Fruit fly (Drosophila melanogaster) whole organism, prepupa: ENCODE data around the gene CG8003.

Experiments used
- CG10631 ChIP-seq: fragments of 200-800 bp; sonication (Bioruptor generic); optimal IDR thresholded peaks from 2 replicates; lab custom pipeline; 2016; ENCODE audit warnings: missing biosample characterization, missing genetic modification characterization
- CG11902 ChIP-seq: fragments of 200-800 bp; sonication (Bioruptor generic); optimal IDR thresholded peaks from 3 replicates; lab custom pipeline; 2016; ENCODE audit warnings: missing biosample characterization, missing genetic modification characterization
- CG31627 ChIP-seq: fragments of 200-800 bp; sonication (Bioruptor generic); optimal IDR thresholded peaks from 3 replicates; lab custom pipeline; 2016; ENCODE audit warnings: missing biosample characterization, missing genetic modification characterization
- CG32006 ChIP-seq: fragments of 200-800 bp; sonication (Bioruptor generic); optimal IDR thresholded peaks from 3 replicates; lab custom pipeline; 2017; ENCODE audit warnings: missing biosample characterization, mild to moderate bottlenecking, missing genetic modification characterization
- CG4318 ChIP-seq: fragments of 200-800 bp; sonication (Bioruptor generic); optimal IDR thresholded peaks from 3 replicates; lab custom pipeline; 2017; ENCODE audit warnings: missing biosample characterization, mild to moderate bottlenecking, missing genetic modification characterization
- CG7368 ChIP-seq: fragments of 200-800 bp; sonication (Bioruptor generic); optimal IDR thresholded peaks from 3 replicates; lab custom pipeline; 2016; ENCODE audit warnings: missing biosample characterization, missing genetic modification characterization
- CG8319 ChIP-seq: fragments of 200-800 bp; sonication (Bioruptor generic); optimal IDR thresholded peaks from 3 replicates; lab custom pipeline; 2016; ENCODE audit warnings: missing biosample characterization, missing genetic modification characterization
- Eip78C ChIP-seq: fragments of 200-800 bp; sonication (Bioruptor generic); peaks from one replicate; lab custom pipeline; 2016; ENCODE audit warnings: missing biosample characterization, missing genetic modification characterization
- Ets96B ChIP-seq: fragments of 200-800 bp; optimal IDR thresholded peaks from 2 replicates; lab custom pipeline; 2019; ENCODE audit warnings: missing biosample characterization, mild to moderate bottlenecking, missing genetic modification characterization, moderate library complexity
- Gug ChIP-seq: fragments of 200-800 bp; sonication (Bioruptor generic); IDR thresholded peaks from 2 replicates; pipeline ENCODE4 v1.3.6; 2022; ENCODE audit warnings: missing biosample characterization, missing genetic modification characterization
- Hr38 ChIP-seq: sonication (Bioruptor generic); optimal IDR thresholded peaks from 2 replicates; lab custom pipeline; 2016; ENCODE audit warnings: missing biosample characterization, missing genetic modification characterization
- Met ChIP-seq: fragments of 200-800 bp; sonication (Bioruptor generic); optimal IDR thresholded peaks from 3 replicates; lab custom pipeline; 2016; ENCODE audit warnings: missing biosample characterization, missing genetic modification characterization
- Smox ChIP-seq: fragments of 200-800 bp; sonication (Bioruptor generic); optimal IDR thresholded peaks from 3 replicates; lab custom pipeline; 2016; ENCODE audit warnings: missing biosample characterization, missing genetic modification characterization
- Sox15 ChIP-seq: fragments of 200-800 bp; sonication (Bioruptor generic); optimal IDR thresholded peaks from 3 replicates; lab custom pipeline; 2016; ENCODE audit warnings: missing biosample characterization, missing genetic modification characterization
- acj6 ChIP-seq: fragments of 200-800 bp; sonication (Bioruptor generic); optimal IDR thresholded peaks from 3 replicates; lab custom pipeline; 2016; ENCODE audit warnings: missing biosample characterization, missing genetic modification characterization
- esn ChIP-seq: fragments of 200-800 bp; sonication (Bioruptor generic); optimal IDR thresholded peaks from 2 replicates; lab custom pipeline; 2016; ENCODE audit warnings: missing biosample characterization, mild to moderate bottlenecking, missing genetic modification characterization, moderate library complexity
- fd59A ChIP-seq: fragments of 200-800 bp; sonication (Bioruptor generic); optimal IDR thresholded peaks from 2 replicates; lab custom pipeline; 2017; ENCODE audit warnings: missing biosample characterization, mild to moderate bottlenecking, missing genetic modification characterization, missing genetic modification reagents
- fkh ChIP-seq: fragments of 200-800 bp; sonication (Bioruptor generic); optimal IDR thresholded peaks from 3 replicates; lab custom pipeline; 2017; ENCODE audit warnings: missing biosample characterization, mild to moderate bottlenecking, missing genetic modification characterization, moderate library complexity
- salr ChIP-seq, 2 experiments: fragments of 200-800 bp; sonication (Bioruptor generic); optimal IDR thresholded peaks; 3 replicates each; lab custom pipeline; 2016 to 2018; ENCODE audit warnings: missing biosample characterization in 2 of 2, missing genetic modification characterization in 2 of 2, mild to moderate bottlenecking in 1 of 2
- topi ChIP-seq: fragments of 200-800 bp; sonication (Bioruptor generic); optimal IDR thresholded peaks from 3 replicates; lab custom pipeline; 2016; ENCODE audit warnings: missing biosample characterization, missing genetic modification characterization

Gene CG8003

DNA sequence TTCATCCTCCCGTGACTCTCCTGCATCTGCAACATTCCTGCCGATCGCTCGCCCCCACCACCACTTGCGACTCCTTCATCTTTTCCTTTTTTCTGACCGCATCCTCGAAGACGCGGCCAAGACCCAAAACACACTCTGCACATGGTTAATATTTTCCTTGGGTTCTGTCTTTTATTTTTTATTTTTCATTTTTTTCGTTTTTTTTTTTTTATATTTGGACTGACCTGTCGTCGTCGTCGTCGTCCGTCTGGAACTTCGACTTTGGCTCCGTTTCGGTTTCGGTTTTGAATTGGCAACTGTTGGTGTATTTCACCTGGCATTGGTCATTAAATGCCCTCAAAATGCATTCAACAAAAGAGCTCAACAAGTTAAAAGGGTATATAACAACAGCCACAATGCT is 50.7 kb downstream of the CG8003 start (continued):
- TF ChIP-seq salr (GFP tag; optimal IDR thresholded peaks at IDR 0.05; lab: Kevin White, UChicago) (no peak), CG8319 (GFP tag; lab: Kevin White, UChicago) (no peak), CG11902 (GFP tag; lab: Kevin White, UChicago) (no peak), Ets96B (no peak), Smox (no peak), esn (GFP tag; lab: Kevin White, UChicago) (no peak), CG31627 (GFP tag; lab: Kevin White, UChicago) (no peak), Gug (GFP tag; lab: Robert Waterston, UW) (no peak), topi (GFP tag; lab: Kevin White, UChicago) (peak; percentile 35), fd59A (no peak), acj6 (GFP tag; lab: Kevin White, UChicago) (no peak), Met (peak; percentile 25), CG10631 (GFP tag; lab: Kevin White, UChicago) (no peak), Sox15 (no peak), CG7368 (GFP tag; lab: Kevin White, UChicago) (no peak), Eip78C (GFP tag; lab: Kevin White, UChicago) (peak; percentile 76), Hr38 (no peak), CG4318 (GFP tag; lab: Kevin White, UChicago) (no peak), CG32006 (GFP tag; lab: Kevin White, UChicago) (no peak), fkh (no peak)
